Fruit fly (Drosophila melanogaster): ENCODE data around the gene CG42752.

DNA sequence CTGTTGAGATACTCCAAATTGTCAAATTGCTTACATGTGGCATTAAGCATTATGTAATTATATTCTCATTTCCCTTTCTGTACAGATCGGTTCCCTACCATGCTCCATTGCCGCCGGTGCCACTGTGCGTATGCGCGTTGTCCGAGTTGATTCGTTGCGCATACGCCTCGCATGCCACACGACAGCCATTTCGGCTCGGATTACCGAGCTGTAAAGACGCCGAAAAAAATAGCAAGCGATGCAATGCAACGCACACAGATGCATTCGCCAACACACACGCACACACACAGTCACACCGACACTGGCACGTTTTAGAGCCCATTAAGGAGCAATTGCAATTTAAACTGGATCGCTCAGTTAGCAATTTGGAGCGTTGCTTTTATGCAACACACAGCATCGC is 5.5 kb upstream of the CG42752 start:
- TF ChIP-seq usp (GFP tag; optimal IDR thresholded peaks at IDR 0.05) (no peak), Abd-B (GFP tag; optimal IDR thresholded peaks at IDR 0.05) (no peak), OdsH (GFP tag; optimal IDR thresholded peaks at IDR 0.05) (no peak), pan (optimal IDR thresholded peaks at IDR 0.05) (no peak), CrebA (GFP tag; optimal IDR thresholded peaks at IDR 0.05; ENCODE audit: borderline replicate concordance) (no peak), sv (GFP tag; optimal IDR thresholded peaks at IDR 0.05) (no peak), h (GFP tag; optimal IDR thresholded peaks at IDR 0.05) (no peak), dl (GFP tag; optimal IDR thresholded peaks at IDR 0.05; ENCODE audit: insufficient read depth in 1 of 2, partially characterized antibody in 2 of 2) (no peak), Dfd (GFP tag; optimal IDR thresholded peaks at IDR 0.05) (peak; percentile 62), N (GFP tag; optimal IDR thresholded peaks at IDR 0.05) (no peak), Vsx2 (GFP tag; optimal IDR thresholded peaks at IDR 0.05; ENCODE audit: partially characterized antibody) (no peak), Hnf4 (GFP tag; optimal IDR thresholded peaks at IDR 0.05) (no peak)

All from whole organism, wandering third instar larva.